Fruit fly (Drosophila melanogaster) whole organism, embryonic: ENCODE data around the gene Sodh2.
A peak's percentile ranks its signal among the peaks of the same experiment; 100 is the strongest.

Experiments
- ATbp ChIP-seq: fragments of 200-800 bp; sonication (Bioruptor generic); optimal IDR thresholded peaks from 2 replicates; lab custom pipeline; 2017; ENCODE audit warnings: missing biosample characterization, mild to moderate bottlenecking, missing genetic modification characterization, missing genetic modification reagents
- Adf1 ChIP-seq: fragments of 200-800 bp; sonication (Bioruptor generic); IDR thresholded peaks from 2 replicates; pipeline ENCODE4 v1.3.6; 2022; ENCODE audit warnings: missing biosample characterization, missing genetic modification characterization
- Atf3 ChIP-seq: fragments of 200-800 bp; sonication (Bioruptor generic); optimal IDR thresholded peaks from 3 replicates; lab custom pipeline; 2016; ENCODE audit warnings: missing biosample characterization, missing genetic modification characterization
- Blimp-1 ChIP-seq: fragments of 200-800 bp; sonication (Bioruptor generic); optimal IDR thresholded peaks from 3 replicates; lab custom pipeline; 2018; ENCODE audit warnings: missing biosample characterization, missing genetic modification characterization, mild to moderate bottlenecking, moderate library complexity, missing genetic modification reagents
- CG10209 ChIP-seq: fragments of 200-800 bp; sonication (Bioruptor generic); optimal IDR thresholded peaks from 3 replicates; lab custom pipeline; 2017; ENCODE audit warnings: missing biosample characterization, mild to moderate bottlenecking, missing genetic modification characterization, missing genetic modification reagents
- CG10979 ChIP-seq: fragments of 200-800 bp; sonication (Bioruptor generic); optimal IDR thresholded peaks from 2 replicates; lab custom pipeline; 2018; ENCODE audit warnings: missing biosample characterization, mild to moderate bottlenecking, missing genetic modification characterization, moderate library complexity
- CG12155 ChIP-seq: fragments of 200-800 bp; sonication (Bioruptor generic); optimal IDR thresholded peaks from 3 replicates; lab custom pipeline; 2016; ENCODE audit warnings: missing biosample characterization, missing genetic modification characterization
- CG12236 ChIP-seq: fragments of 200-800 bp; sonication (Bioruptor generic); optimal IDR thresholded peaks from 2 replicates; lab custom pipeline; 2016; ENCODE audit warnings: missing biosample characterization, missing genetic modification characterization
- CG13123 ChIP-seq: fragments of 200-800 bp; sonication (Bioruptor generic); optimal IDR thresholded peaks from 2 replicates; lab custom pipeline; 2016; ENCODE audit warnings: missing biosample characterization, missing genetic modification characterization
- CG1602 ChIP-seq: fragments of 200-800 bp; sonication (Bioruptor generic); optimal IDR thresholded peaks from 3 replicates; lab custom pipeline; 2016; ENCODE audit warnings: missing biosample characterization, missing genetic modification characterization
- CG17361 ChIP-seq: fragments of 200-800 bp; sonication (Bioruptor generic); IDR thresholded peaks from 3 replicates; pipeline ENCODE4 v1.3.6; 2022; ENCODE audit warnings: missing biosample characterization, missing genetic modification characterization
- CG17568 ChIP-seq: fragments of 200-800 bp; sonication (Bioruptor generic); optimal IDR thresholded peaks from 2 replicates; lab custom pipeline; 2018; ENCODE audit warnings: missing biosample characterization, mild to moderate bottlenecking, missing genetic modification characterization, moderate library complexity
- CG17829 ChIP-seq: fragments of 200-800 bp; optimal IDR thresholded peaks from 2 replicates; lab custom pipeline; 2019; ENCODE audit warnings: missing biosample characterization, mild to moderate bottlenecking, missing genetic modification characterization, moderate library complexity
- CG1792 ChIP-seq: fragments of 200-800 bp; sonication (Bioruptor generic); optimal IDR thresholded peaks from 2 replicates; lab custom pipeline; 2016; ENCODE audit warnings: missing biosample characterization, missing genetic modification characterization
- CG18764 ChIP-seq: fragments of 200-800 bp; sonication (Bioruptor generic); optimal IDR thresholded peaks from 3 replicates; lab custom pipeline; 2016; ENCODE audit warnings: missing biosample characterization, missing genetic modification characterization
- CG2120 ChIP-seq: fragments of 200-800 bp; sonication (Bioruptor generic); optimal IDR thresholded peaks from 3 replicates; lab custom pipeline; 2016; ENCODE audit warnings: missing biosample characterization, missing genetic modification characterization
- CG31365 ChIP-seq: fragments of 200-800 bp; sonication (Bioruptor generic); optimal IDR thresholded peaks from 2 replicates; lab custom pipeline; 2018; ENCODE audit warnings: missing biosample characterization, mild to moderate bottlenecking, missing genetic modification characterization
- CG31388 ChIP-seq: fragments of 200-800 bp; sonication (Bioruptor generic); optimal IDR thresholded peaks from 2 replicates; lab custom pipeline; 2016; ENCODE audit warnings: missing biosample characterization, missing genetic modification characterization
- CG3847 ChIP-seq: fragments of 200-800 bp; sonication (Bioruptor generic); IDR thresholded peaks from 2 replicates; pipeline ENCODE4 v1.3.6; 2022; ENCODE audit warnings: missing biosample characterization, missing genetic modification characterization
- CG43689 ChIP-seq: fragments of 200-800 bp; sonication (Bioruptor generic); IDR thresholded peaks from 2 replicates; pipeline ENCODE4 v1.3.6; 2022; ENCODE audit warnings: missing biosample characterization, missing genetic modification characterization
- CG5180 ChIP-seq: fragments of 200-800 bp; sonication (Bioruptor generic); optimal IDR thresholded peaks from 3 replicates; lab custom pipeline; 2017; ENCODE audit warnings: missing biosample characterization, missing genetic modification characterization, mild to moderate bottlenecking, moderate library complexity, missing genetic modification reagents
- CG7556 ChIP-seq: fragments of 200-800 bp; sonication (Bioruptor generic); optimal IDR thresholded peaks from 2 replicates; lab custom pipeline; 2017; ENCODE audit warnings: missing biosample characterization, mild to moderate bottlenecking, missing genetic modification characterization
- CG9932 ChIP-seq: fragments of 200-800 bp; sonication (Bioruptor generic); IDR thresholded peaks from 2 replicates; pipeline ENCODE4 v1.3.6; 2022; ENCODE audit warnings: missing biosample characterization, missing genetic modification characterization
- CoRest ChIP-seq: fragments of 200-800 bp; sonication (Bioruptor generic); optimal IDR thresholded peaks from 3 replicates; lab custom pipeline; 2018; ENCODE audit warnings: missing biosample characterization, mild to moderate bottlenecking, missing genetic modification characterization, moderate library complexity
- Dref ChIP-seq: fragments of 200-800 bp; sonication (Bioruptor generic); IDR thresholded peaks from 2 replicates; pipeline ENCODE4 v1.3.6; 2022; ENCODE audit warnings: missing biosample characterization, missing genetic modification characterization
- Drgx ChIP-seq: fragments of 200-800 bp; sonication (Bioruptor generic); IDR thresholded peaks from 2 replicates; pipeline ENCODE4 v1.3.6; 2022; ENCODE audit warnings: missing biosample characterization, missing genetic modification characterization
- Elba2 ChIP-seq: fragments of 200-800 bp; sonication (Bioruptor generic); optimal IDR thresholded peaks from 3 replicates; lab custom pipeline; 2016; ENCODE audit warnings: missing biosample characterization, missing genetic modification characterization
- HLH3B ChIP-seq: fragments of 200-800 bp; sonication (Bioruptor generic); IDR thresholded peaks from 2 replicates; pipeline ENCODE4 v1.3.6; 2022; ENCODE audit warnings: missing biosample characterization, missing genetic modification characterization
- HmgD ChIP-seq: fragments of 200-800 bp; sonication (Bioruptor generic); optimal IDR thresholded peaks from 3 replicates; lab custom pipeline; 2016; ENCODE audit warnings: missing biosample characterization, missing genetic modification characterization
- NFAT ChIP-seq: fragments of 200-800 bp; sonication (Bioruptor generic); IDR thresholded peaks from 2 replicates; pipeline ENCODE4 v1.3.6; 2022; ENCODE audit warnings: missing biosample characterization, missing genetic modification characterization
- Nf-YA ChIP-seq: fragments of 200-800 bp; sonication (Bioruptor generic); IDR thresholded peaks from 2 replicates; pipeline ENCODE4 v1.3.6; 2022; ENCODE audit warnings: missing biosample characterization, missing genetic modification characterization
- Oaz ChIP-seq: fragments of 200-800 bp; sonication (Bioruptor generic); IDR thresholded peaks from 2 replicates; pipeline ENCODE4 v1.3.6; 2022; ENCODE audit warnings: missing biosample characterization, missing genetic modification characterization
- Oli ChIP-seq: fragments of 200-800 bp; sonication (Bioruptor generic); optimal IDR thresholded peaks from 2 replicates; lab custom pipeline; 2018; ENCODE audit warnings: missing biosample characterization, mild to moderate bottlenecking, missing genetic modification characterization, moderate library complexity
- Rx ChIP-seq: fragments of 200-800 bp; sonication (Bioruptor generic); IDR thresholded peaks from 2 replicates; pipeline ENCODE4 v1.3.6; 2022; ENCODE audit warnings: missing biosample characterization, missing genetic modification characterization
- Sox100B ChIP-seq: fragments of 200-800 bp; sonication (Bioruptor generic); optimal IDR thresholded peaks from 3 replicates; lab custom pipeline; 2018; ENCODE audit warnings: missing biosample characterization, mild to moderate bottlenecking, missing genetic modification characterization
- ase ChIP-seq: fragments of 200-800 bp; sonication (Bioruptor generic); IDR thresholded peaks from 3 replicates; pipeline ENCODE4 v1.3.6; 2022; ENCODE audit warnings: missing biosample characterization, missing genetic modification characterization
- dmrt99B ChIP-seq: fragments of 200-800 bp; sonication (Bioruptor generic); optimal IDR thresholded peaks from 2 replicates; lab custom pipeline; 2018; ENCODE audit warnings: missing biosample characterization, mild to moderate bottlenecking, missing genetic modification characterization, moderate library complexity
- emc ChIP-seq: fragments of 200-800 bp; sonication (Bioruptor generic); optimal IDR thresholded peaks from 2 replicates; lab custom pipeline; 2016; ENCODE audit warnings: missing biosample characterization, missing genetic modification characterization
- gcm2 ChIP-seq: fragments of 200-800 bp; sonication (Bioruptor generic); optimal IDR thresholded peaks from 2 replicates; lab custom pipeline; 2016; ENCODE audit warnings: missing biosample characterization, missing genetic modification characterization
- ind ChIP-seq: fragments of 200-800 bp; sonication (Bioruptor generic); optimal IDR thresholded peaks from 3 replicates; lab custom pipeline; 2016; ENCODE audit warnings: missing biosample characterization, missing genetic modification characterization
- lab ChIP-seq: fragments of 200-800 bp; sonication (Bioruptor generic); optimal IDR thresholded peaks from 3 replicates; lab custom pipeline; 2017; ENCODE audit warnings: missing biosample characterization, missing genetic modification characterization, mild to moderate bottlenecking, moderate library complexity, missing genetic modification reagents
- lilli ChIP-seq: fragments of 200-800 bp; sonication (Bioruptor generic); optimal IDR thresholded peaks from 3 replicates; lab custom pipeline; 2016; ENCODE audit warnings: missing biosample characterization, missing genetic modification characterization
- mirr ChIP-seq: fragments of 200-800 bp; sonication (Bioruptor generic); optimal IDR thresholded peaks from 3 replicates; lab custom pipeline; 2018; ENCODE audit warnings: missing biosample characterization, mild to moderate bottlenecking, missing genetic modification characterization
- onecut ChIP-seq: fragments of 200-800 bp; sonication (Bioruptor generic); IDR thresholded peaks from 2 replicates; pipeline ENCODE4 v1.3.6; 2022; ENCODE audit warnings: missing biosample characterization, missing genetic modification characterization
- prd ChIP-seq, 3 experiments: fragments of >200 bp in 2 of 3; fragments of 200-800 bp in 1 of 3; sonication (Bioruptor generic) in 1 of 3; optimal IDR thresholded peaks in 2 of 3; IDR thresholded peaks in 1 of 3; 2 replicates in 2 of 3; 3 replicates in 1 of 3; pipeline versions ENCODE4 v1.3.6 to Lab custom; 2017 to 2022; ENCODE audit warnings: missing biosample characterization in 1 of 3, missing genetic modification characterization in 1 of 3
- row ChIP-seq: fragments of 200-800 bp; sonication (Bioruptor generic); IDR thresholded peaks from 3 replicates; pipeline ENCODE4 v1.3.6; 2022; ENCODE audit warnings: missing biosample characterization, missing genetic modification characterization
- sc ChIP-seq, 3 experiments: fragments of >200 bp in 2 of 3; fragments of 200-800 bp in 1 of 3; sonication (Bioruptor generic) in 1 of 3; optimal IDR thresholded peaks; 2 replicates in 2 of 3; 3 replicates in 1 of 3; lab custom pipeline; 2017; ENCODE audit warnings: mild to moderate bottlenecking in 1 of 3, missing biosample characterization in 1 of 3, missing genetic modification characterization in 1 of 3, missing genetic modification reagents in 1 of 3
- stwl ChIP-seq: fragments of 200-800 bp; sonication (Bioruptor generic); optimal IDR thresholded peaks from 3 replicates; lab custom pipeline; 2018; ENCODE audit warnings: missing biosample characterization, mild to moderate bottlenecking, missing genetic modification characterization, moderate library complexity
- usp ChIP-seq: fragments of >200 bp; optimal IDR thresholded peaks from 2 replicates; lab custom pipeline; 2017; ENCODE audit warnings: missing biosample characterization, missing genetic modification characterization
- vfl ChIP-seq: fragments of 200-800 bp; sonication (Bioruptor generic); optimal IDR thresholded peaks from 2 replicates; lab custom pipeline; 2016; ENCODE audit warnings: missing biosample characterization, missing genetic modification characterization
- vvl ChIP-seq: fragments of 200-800 bp; sonication (Bioruptor generic); IDR thresholded peaks from 2 replicates; pipeline ENCODE4 v1.3.6; 2022; ENCODE audit warnings: missing biosample characterization, missing genetic modification characterization
- wdn ChIP-seq: fragments of 200-800 bp; sonication (Bioruptor generic); IDR thresholded peaks from 2 replicates; pipeline ENCODE4 v1.3.6; 2022; ENCODE audit warnings: missing biosample characterization, missing genetic modification characterization

Sodh2 gene

dm6 chr3R:10893327-10893726 lies 17.1 kb downstream of the Sodh2 start, which contains the start of gene CG6621 (continued):
- no peak for TF ChIP-seq CG31365
- no peak for TF ChIP-seq CG13123
- TF ChIP-seq CoRest (tag; lab: Kevin White, UChicago), result peak; percentile 58
- TF ChIP-seq vvl (GFP tag; lab: Robert Waterston, UW), result peak; percentile 42; the same call in 1 of the 2 replicates
- no peak for TF ChIP-seq CG31388 (GFP tag; lab: Kevin White, UChicago)
- peak; percentile 61 for TF ChIP-seq CG2120 (GFP tag; lab: Kevin White, UChicago)
- no peak for TF ChIP-seq ind (GFP tag; lab: Kevin White, UChicago)
- no peak for TF ChIP-seq CG17568 (GFP tag; lab: Kevin White, UChicago)
- TF ChIP-seq CG7556 (GFP tag; lab: Kevin White, UChicago), result no peak
- no peak for TF ChIP-seq Oli
- no peak for TF ChIP-seq CG43689 (GFP tag; lab: Robert Waterston, UW)
- peak; percentile 5; the same call in 1 of the 2 replicates for TF ChIP-seq NFAT (GFP tag; lab: Robert Waterston, UW)
- peak; percentile 27 for TF ChIP-seq Elba2 (GFP tag; lab: Kevin White, UChicago)
- no peak for TF ChIP-seq Rx (GFP tag; lab: Robert Waterston, UW)
- TF ChIP-seq stwl (tag; lab: Kevin White, UChicago), result peak; percentile 99
- TF ChIP-seq HmgD (GFP tag; lab: Kevin White, UChicago), result peak; percentile 4
- TF ChIP-seq row (GFP tag; lab: Robert Waterston, UW), result peak; percentile 56
- no peak for TF ChIP-seq mirr (GFP tag; lab: Kevin White, UChicago)
- no peak for TF ChIP-seq CG5180
- no peak for TF ChIP-seq prd (optimal IDR thresholded peaks at IDR 0.05; lab: Kevin White, UChicago)
- no peak for TF ChIP-seq prd (GFP tag; IDR thresholded peaks at IDR 0.05; lab: Robert Waterston, UW)
- TF ChIP-seq HLH3B (GFP tag; lab: Robert Waterston, UW), result no peak
- peak; percentile 3 for TF ChIP-seq lilli
- no peak for TF ChIP-seq gcm2 (GFP tag; lab: Kevin White, UChicago)
- TF ChIP-seq CG10209, result no peak
- no peak for TF ChIP-seq lab (GFP tag; lab: Kevin White, UChicago)
- TF ChIP-seq sc (optimal IDR thresholded peaks at IDR 0.05; lab: Kevin White, UChicago), result no peak
- no peak for TF ChIP-seq sc (GFP tag; optimal IDR thresholded peaks at IDR 0.05; lab: Kevin White, UChicago)
- TF ChIP-seq CG18764, result no peak
- peak; percentile 86 for TF ChIP-seq CG3847 (GFP tag; lab: Robert Waterston, UW)
- no peak for TF ChIP-seq dmrt99B (tag; lab: Kevin White, UChicago)
- TF ChIP-seq Drgx (GFP tag; lab: Robert Waterston, UW), result no peak
- no peak for TF ChIP-seq CG10979 (tag; lab: Kevin White, UChicago)
- no peak for TF ChIP-seq CG1602 (GFP tag; lab: Kevin White, UChicago)
- TF ChIP-seq wdn (GFP tag; lab: Robert Waterston, UW), result no peak
- no peak for TF ChIP-seq emc (GFP tag; lab: Kevin White, UChicago)
- peak; percentile 48; the same call in 1 of the 2 replicates for TF ChIP-seq CG9932 (GFP tag; lab: Robert Waterston, UW)
- no peak for TF ChIP-seq onecut (GFP tag; lab: Robert Waterston, UW)
- TF ChIP-seq Adf1 (GFP tag; lab: Robert Waterston, UW), result no peak
- TF ChIP-seq Blimp-1 (GFP tag; lab: Kevin White, UChicago), result no peak
- no peak for TF ChIP-seq vfl (GFP tag; lab: Kevin White, UChicago)
- TF ChIP-seq CG17361 (GFP tag; lab: Robert Waterston, UW), result no peak
- TF ChIP-seq Dref, result peak; percentile 45
- TF ChIP-seq Atf3 (GFP tag; lab: Kevin White, UChicago), result no peak
- no peak for TF ChIP-seq Sox100B (GFP tag; lab: Kevin White, UChicago)
- no peak for TF ChIP-seq Oaz
- no peak for TF ChIP-seq CG12236 (GFP tag; lab: Kevin White, UChicago)
- no peak for TF ChIP-seq CG1792 (GFP tag; lab: Kevin White, UChicago)
- no peak for TF ChIP-seq CG17829 (tag; lab: Kevin White, UChicago)
- no peak for TF ChIP-seq ase (GFP tag; lab: Robert Waterston, UW)
- peak; percentile 53 for TF ChIP-seq CG12155 (GFP tag; lab: Kevin White, UChicago)
- no peak for TF ChIP-seq Nf-YA (GFP tag; lab: Robert Waterston, UW)
- TF ChIP-seq ATbp, result no peak
- TF ChIP-seq usp (GFP tag; lab: Kevin White, UChicago), result no peak
